Fruit fly (Drosophila melanogaster): Measurements from ENCODE around the gene CG11369.

Gene CG11369

dm6 chrX:7550704-7551103, 23.4 kb upstream of the CG11369 start (continued):
- no peak for TF ChIP-seq CG8281 (tag; optimal IDR thresholded peaks at IDR 0.05)
- TF ChIP-seq Sox102F (GFP tag; optimal IDR thresholded peaks at IDR 0.05): peak; percentile 42
- no peak for TF ChIP-seq hb (GFP tag; IDR thresholded peaks at IDR 0.05; ENCODE audit: partially characterized antibody)
- peak; percentile 26 for TF ChIP-seq Meics (GFP tag; optimal IDR thresholded peaks at IDR 0.05)
- no peak for TF ChIP-seq nerfin-2 (GFP tag; IDR thresholded peaks at IDR 0.05; ENCODE audit: partially characterized antibody)
- TF ChIP-seq lola (GFP tag; optimal IDR thresholded peaks at IDR 0.05): peak in 1 of 3 experiments; percentile 26
- TF ChIP-seq lbe (GFP tag; optimal IDR thresholded peaks at IDR 0.05): no peak
- TF ChIP-seq grau (tag; optimal IDR thresholded peaks at IDR 0.05): peak; percentile 10
- TF ChIP-seq ttk (GFP tag; IDR thresholded peaks at IDR 0.05): 0 out of 2 replicates have a peak, but pooled peaks have one; percentile 14
- peak; percentile 48 for TF ChIP-seq CG6689 (GFP tag; IDR thresholded peaks at IDR 0.05)
- TF ChIP-seq ato (GFP tag; IDR thresholded peaks at IDR 0.05; ENCODE audit: partially characterized antibody): no peak
- TF ChIP-seq danr (GFP tag; IDR thresholded peaks at IDR 0.05): no peak
- TF ChIP-seq sisA (GFP tag; IDR thresholded peaks at IDR 0.05): no peak
- peak; percentile 15 for TF ChIP-seq CG9727 (GFP tag; optimal IDR thresholded peaks at IDR 0.05)
- TF ChIP-seq unpg (GFP tag; optimal IDR thresholded peaks at IDR 0.05): peak; percentile 11
- no peak for TF ChIP-seq Bdp1 (GFP tag; optimal IDR thresholded peaks at IDR 0.05)
- no peak for TF ChIP-seq klu (GFP tag; IDR thresholded peaks at IDR 0.05)
- no peak for TF ChIP-seq CG4617 (GFP tag; optimal IDR thresholded peaks at IDR 0.05; ENCODE audit: borderline replicate concordance)
- TF ChIP-seq Hmr (GFP tag; optimal IDR thresholded peaks at IDR 0.05): peak; percentile 31
- no peak for TF ChIP-seq knrl (GFP tag; IDR thresholded peaks at IDR 0.05; ENCODE audit: partially characterized antibody)
- TF ChIP-seq dpn (GFP tag; optimal IDR thresholded peaks at IDR 0.05): peak in 1 of 2 experiments; percentile 2
- TF ChIP-seq fd96Cb (tag; optimal IDR thresholded peaks at IDR 0.05): peak; percentile 40
- TF ChIP-seq bcd (GFP tag; optimal IDR thresholded peaks at IDR 0.05): peak; percentile 23
- peak; percentile 38; the same call in 1 of the 2 replicates for TF ChIP-seq slbo (GFP tag; IDR thresholded peaks at IDR 0.05)
- TF ChIP-seq CG18476 (GFP tag; optimal IDR thresholded peaks at IDR 0.05): peak; percentile 11
- TF ChIP-seq CG15073 (GFP tag; optimal IDR thresholded peaks at IDR 0.05): no peak
- no peak for TF ChIP-seq rib (GFP tag; IDR thresholded peaks at IDR 0.05)
- no peak for TF ChIP-seq CG10565 (GFP tag; optimal IDR thresholded peaks at IDR 0.05)
- no peak for TF ChIP-seq CG10147 (GFP tag; optimal IDR thresholded peaks at IDR 0.05)
- TF ChIP-seq CG15696 (tag; optimal IDR thresholded peaks at IDR 0.05): no peak
- TF ChIP-seq Awh (GFP tag; IDR thresholded peaks at IDR 0.05): peak; percentile 65
- peak; percentile 35 for TF ChIP-seq CG8388 (GFP tag; optimal IDR thresholded peaks at IDR 0.05)
- no peak for TF ChIP-seq fd3F (GFP tag; optimal IDR thresholded peaks at IDR 0.05)
- TF ChIP-seq bsh (GFP tag; optimal IDR thresholded peaks at IDR 0.05): peak in 1 of 2 experiments; percentile 60
- TF ChIP-seq CG4404 (GFP tag; IDR thresholded peaks at IDR 0.05): no peak
- TF ChIP-seq CG15514 (GFP tag; optimal IDR thresholded peaks at IDR 0.05): peak; percentile 8
- no peak for TF ChIP-seq exex (tag; optimal IDR thresholded peaks at IDR 0.05)
- peak; percentile 23 for TF ChIP-seq cwo (GFP tag; optimal IDR thresholded peaks at IDR 0.05)
- TF ChIP-seq PHDP (tag; optimal IDR thresholded peaks at IDR 0.05): peak; percentile 50
- no peak for TF ChIP-seq NC2α (GFP tag; optimal IDR thresholded peaks at IDR 0.05)
- no peak for TF ChIP-seq CG17568 (GFP tag; optimal IDR thresholded peaks at IDR 0.05)
- TF ChIP-seq Xbp1 (GFP tag; optimal IDR thresholded peaks at IDR 0.05): peak; percentile 1
- TF ChIP-seq stwl (tag; optimal IDR thresholded peaks at IDR 0.05): no peak
